Fruit fly (Drosophila melanogaster): ENCODE data around the gene CG12170.

CG12170 gene

DNA sequence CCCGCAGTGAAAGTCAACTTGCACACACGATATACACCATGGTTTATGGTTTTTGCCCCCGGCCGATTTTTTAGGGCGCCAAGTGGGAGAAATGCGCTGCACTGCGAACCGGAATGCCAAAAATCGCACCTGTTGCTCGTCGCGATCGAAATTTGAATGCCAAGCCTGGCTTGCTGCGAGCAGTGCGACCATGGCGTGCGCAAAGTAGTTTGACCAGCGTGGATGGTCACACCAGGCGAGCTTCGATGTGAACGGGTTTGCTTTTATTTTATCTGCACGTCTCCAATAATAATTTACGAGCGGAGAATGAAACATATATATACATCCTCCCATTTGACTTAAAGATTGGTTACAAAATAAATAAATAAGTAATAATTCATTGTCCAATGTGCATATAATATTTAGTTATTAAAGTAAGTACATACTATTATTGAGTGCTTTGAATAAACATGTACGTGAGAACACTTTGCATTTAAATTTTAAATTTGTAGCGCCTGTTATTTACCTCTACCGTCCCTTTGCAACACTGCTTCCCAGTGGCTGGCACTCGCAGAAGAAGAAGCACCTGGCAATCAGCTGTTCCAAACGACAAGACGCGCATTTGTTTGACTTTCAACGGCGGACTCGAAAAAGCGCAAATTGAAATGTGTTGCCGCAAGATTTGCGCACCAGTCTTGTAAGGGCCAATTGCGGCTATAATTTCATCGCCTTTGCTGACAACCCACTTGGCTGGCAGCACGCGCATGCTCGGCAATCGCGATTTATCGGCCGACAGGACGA, 48.4 kb downstream of the CG12170 start, which contains the start of the genes Rab23 and plx (continued):
- no peak for TF ChIP-seq CG3281 (GFP tag; optimal IDR thresholded peaks at IDR 0.05)
- peak; percentile 73 for TF ChIP-seq stwl (tag; optimal IDR thresholded peaks at IDR 0.05)
- TF ChIP-seq Ets97D (GFP tag; optimal IDR thresholded peaks at IDR 0.05) = peak; percentile 78
- TF ChIP-seq CG5245 (GFP tag; optimal IDR thresholded peaks at IDR 0.05) = no peak
- peak; percentile 32; the same call in 1 of the 3 replicates for TF ChIP-seq CG17361 (GFP tag; IDR thresholded peaks at IDR 0.05)
- no peak for TF ChIP-seq fd102C (GFP tag; optimal IDR thresholded peaks at IDR 0.05)
- TF ChIP-seq CG13894 (tag; optimal IDR thresholded peaks at IDR 0.05) = no peak
- no peak for TF ChIP-seq peb (GFP tag; IDR thresholded peaks at IDR 0.05)
- no peak for TF ChIP-seq CG15011 (GFP tag; optimal IDR thresholded peaks at IDR 0.05)
- TF ChIP-seq ci (GFP tag; IDR thresholded peaks at IDR 0.05) = peak; percentile 38; the same call in 2 of the 3 replicates
- TF ChIP-seq hbn (GFP tag; IDR thresholded peaks at IDR 0.05; ENCODE audit: partially characterized antibody) = no peak
- no peak for TF ChIP-seq D (optimal IDR thresholded peaks at IDR 0.05)
- TF ChIP-seq D (GFP tag; optimal IDR thresholded peaks at IDR 0.05) = no peak
- no peak for TF ChIP-seq Stat92E (GFP tag; optimal IDR thresholded peaks at IDR 0.05)
- no peak for TF ChIP-seq Nf-YB (GFP tag; optimal IDR thresholded peaks at IDR 0.05)
- peak; percentile 83 for TF ChIP-seq Deaf1 (tag; optimal IDR thresholded peaks at IDR 0.05)
- TF ChIP-seq Dll (GFP tag; IDR thresholded peaks at IDR 0.05; ENCODE audit: partially characterized antibody) = 0 out of 4 replicates have a peak, but pooled peaks have one; percentile 26
- TF ChIP-seq Gug (GFP tag; IDR thresholded peaks at IDR 0.05) = no peak
- peak; percentile 44 for TF ChIP-seq B-H2 (GFP tag; optimal IDR thresholded peaks at IDR 0.05)
- peak; percentile 5 for TF ChIP-seq YL-1 (GFP tag; optimal IDR thresholded peaks at IDR 0.05)
- TF ChIP-seq sna (GFP tag; IDR thresholded peaks at IDR 0.05; ENCODE audit: partially characterized antibody) = no peak
- TF ChIP-seq CG18476 (GFP tag; optimal IDR thresholded peaks at IDR 0.05) = no peak
- TF ChIP-seq CG13123 (GFP tag; optimal IDR thresholded peaks at IDR 0.05) = no peak
- peak; percentile 26; the same call in 1 of the 2 replicates for TF ChIP-seq Ptx1 (GFP tag; IDR thresholded peaks at IDR 0.05)
- peak; percentile 67 for TF ChIP-seq CG1603 (tag; optimal IDR thresholded peaks at IDR 0.05)
- TF ChIP-seq CG11504 (tag; optimal IDR thresholded peaks at IDR 0.05) = peak; percentile 33
- peak; percentile 45; the same call in 1 of the 2 replicates for TF ChIP-seq ssp (GFP tag; IDR thresholded peaks at IDR 0.05)
- peak; percentile 58 for TF ChIP-seq CG17186 (GFP tag; optimal IDR thresholded peaks at IDR 0.05)
- no peak for TF ChIP-seq inv (GFP tag; IDR thresholded peaks at IDR 0.05; ENCODE audit: partially characterized antibody)
- TF ChIP-seq hth (optimal IDR thresholded peaks at IDR 0.05) = no peak
- TF ChIP-seq CG33213 (GFP tag; optimal IDR thresholded peaks at IDR 0.05) = peak; percentile 47
- TF ChIP-seq CG12299 (tag; optimal IDR thresholded peaks at IDR 0.05) = peak; percentile 18
- peak; percentile 23 for TF ChIP-seq CG10431 (GFP tag; optimal IDR thresholded peaks at IDR 0.05)
- no peak for TF ChIP-seq gcm2 (GFP tag; optimal IDR thresholded peaks at IDR 0.05)
- TF ChIP-seq CG34376 (GFP tag; optimal IDR thresholded peaks at IDR 0.05) = no peak
- TF ChIP-seq btn (GFP tag; optimal IDR thresholded peaks at IDR 0.05) = no peak
- TF ChIP-seq phol (tag; optimal IDR thresholded peaks at IDR 0.05) = peak; percentile 51
- TF ChIP-seq CG11696 (GFP tag; IDR thresholded peaks at IDR 0.05) = no peak
- no peak for TF ChIP-seq CG10209 (GFP tag; optimal IDR thresholded peaks at IDR 0.05)
- TF ChIP-seq CG13296 (GFP tag; optimal IDR thresholded peaks at IDR 0.05) = no peak
- peak; percentile 36 for TF ChIP-seq gro (GFP tag; optimal IDR thresholded peaks at IDR 0.05)
- TF ChIP-seq Xbp1 (GFP tag; optimal IDR thresholded peaks at IDR 0.05) = peak; percentile 36
- TF ChIP-seq Abd-B (GFP tag; optimal IDR thresholded peaks at IDR 0.05) = peak; percentile 27
- no peak for TF ChIP-seq CkIIα-i1 (GFP tag; IDR thresholded peaks at IDR 0.05)
- TF ChIP-seq esg (GFP tag; conservative IDR thresholded peaks at IDR 0.05) = no peak
- TF ChIP-seq kni (GFP tag; optimal IDR thresholded peaks at IDR 0.05) = peak; percentile 1
- TF ChIP-seq mam (GFP tag; optimal IDR thresholded peaks at IDR 0.05) = peak; percentile 37
- no peak for TF ChIP-seq CG3995 (GFP tag; optimal IDR thresholded peaks at IDR 0.05)
- no peak for TF ChIP-seq CG1832 (GFP tag; optimal IDR thresholded peaks at IDR 0.05)
